Worm (Caenorhabditis elegans) whole organism, midembryonic: ENCODE data around the gene snu-13.

Source experiments
- T22C8.4 ChIP-seq: fragments of 200-800 bp; sonication (Bioruptor generic); IDR thresholded peaks from 2 replicates; pipeline ENCODE4 v1.3.6; 2022; ENCODE audit warnings: missing genetic modification characterization, missing compliant biosample characterization
- flt-1 ChIP-seq: fragments of 200-800 bp; sonication (Bioruptor generic); IDR thresholded peaks from 2 replicates; pipeline ENCODE4 v1.3.6; 2022; ENCODE audit warnings: missing genetic modification characterization, missing compliant biosample characterization
- tab-1 ChIP-seq: fragments of 200-800 bp; sonication (Bioruptor generic); IDR thresholded peaks from 2 replicates; pipeline ENCODE4 v1.3.6; 2022; ENCODE audit warnings: missing genetic modification characterization, missing compliant biosample characterization
- ztf-29 ChIP-seq: fragments of 200-800 bp; sonication (Bioruptor generic); IDR thresholded peaks from 2 replicates; pipeline ENCODE4 v1.3.6; 2022; ENCODE audit warnings: missing genetic modification reagents, missing genetic modification characterization, missing compliant biosample characterization

DNA sequence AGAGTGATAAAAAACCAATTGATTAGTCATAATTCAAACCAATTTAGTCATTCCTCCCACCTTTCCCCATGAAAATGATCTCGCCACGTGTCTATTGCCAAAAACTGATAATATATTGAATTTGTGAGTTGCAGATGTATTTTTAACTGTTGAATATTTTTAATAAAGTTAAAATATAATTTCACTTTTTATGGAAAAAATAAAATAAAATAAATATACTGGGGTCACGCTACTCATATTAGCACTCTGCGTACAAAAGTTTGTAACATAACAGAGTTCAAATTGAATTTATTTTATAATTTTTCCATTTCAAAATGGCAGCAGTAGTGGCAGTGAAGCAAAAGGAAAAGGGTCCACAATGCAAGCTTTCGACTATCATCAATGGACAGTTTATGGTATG, 40.3 kb downstream of the snu-13 start, which contains the start of gene C14A4.13:
- TF ChIP-seq T22C8.4 (GFP tag; lab: Robert Waterston, UW) = no peak
- no peak for TF ChIP-seq tab-1 (GFP tag; lab: Robert Waterston, UW)
- no peak for TF ChIP-seq ztf-29
- no peak for TF ChIP-seq flt-1 (GFP tag; lab: Robert Waterston, UW)
